Worm (Caenorhabditis elegans) whole organism, L4 larva: ENCODE data around the gene T27D12.1.

Source experiments
- F10B5.3 ChIP-seq: sonication (generic microtip); optimal IDR thresholded peaks from 2 replicates; lab custom pipeline; 2016; ENCODE audit warnings: mild to moderate bottlenecking, missing genetic modification characterization, missing compliant biosample characterization
- F44E2.7 ChIP-seq: fragments of 200-800 bp; sonication (Bioruptor generic); IDR thresholded peaks from 2 replicates; pipeline ENCODE4 v2.1.2; 2022; ENCODE audit warnings: missing genetic modification characterization, missing compliant biosample characterization
- T20F7.1 ChIP-seq: fragments of 200-800 bp; sonication (Bioruptor generic); optimal IDR thresholded peaks from 2 replicates; lab custom pipeline; 2018; ENCODE audit warnings: mild to moderate bottlenecking, missing genetic modification characterization, missing compliant biosample characterization
- Y75B8A.6 ChIP-seq: fragments of 200-800 bp; sonication (Bioruptor generic); IDR thresholded peaks from 2 replicates; pipeline ENCODE4 v1.3.6; 2022; ENCODE audit warnings: missing genetic modification reagents, missing genetic modification characterization, missing compliant biosample characterization
- ama-1 ChIP-seq: fragments of 150-350 bp; optimal IDR thresholded peaks from 2 replicates; lab custom pipeline; 2014; ENCODE audit warnings: inconsistent platforms, mixed read lengths
- ceh-20 ChIP-seq: fragments of 200-800 bp; sonication (Bioruptor generic); IDR thresholded peaks from 2 replicates; pipeline ENCODE4 v1.3.6; 2022; ENCODE audit warnings: missing genetic modification reagents, missing genetic modification characterization, missing compliant biosample characterization
- ceh-28 ChIP-seq: fragments of 150-350 bp; optimal IDR thresholded peaks from 2 replicates; lab custom pipeline; 2014; ENCODE audit warnings: missing biosample characterization, missing genetic modification reagents, missing genetic modification characterization
- ceh-62 ChIP-seq: sonication (generic microtip); optimal IDR thresholded peaks from 2 replicates; lab custom pipeline; 2017; ENCODE audit warnings: missing biosample characterization, missing genetic modification characterization
- ctbp-1 ChIP-seq: fragments of 200-800 bp; sonication (Bioruptor generic); IDR thresholded peaks from 2 replicates; pipeline ENCODE4 v1.3.6; 2022; ENCODE audit warnings: missing genetic modification reagents, missing genetic modification characterization, missing compliant biosample characterization
- daf-8 ChIP-seq: fragments of 200-800 bp; sonication (Bioruptor generic); IDR thresholded peaks from 2 replicates; pipeline ENCODE4 v1.3.6; 2022; ENCODE audit warnings: missing genetic modification characterization, missing compliant biosample characterization
- dve-1 ChIP-seq: sonication (generic microtip); optimal IDR thresholded peaks from 2 replicates; lab custom pipeline; 2017; ENCODE audit warnings: antibody characterized with exemption, mild to moderate bottlenecking, missing genetic modification characterization, missing compliant biosample characterization; ENCODE audit not compliant: insufficient read depth
- egl-27 ChIP-seq: sonication (generic microtip); optimal IDR thresholded peaks from 3 replicates; lab custom pipeline; 2017; ENCODE audit warnings: missing biosample characterization, missing genetic modification reagents, missing genetic modification characterization
- fos-1 ChIP-seq: fragments of 150-350 bp; optimal IDR thresholded peaks from 2 replicates; lab custom pipeline; 2014; ENCODE audit warnings: missing biosample characterization, missing genetic modification characterization
- hif-1 ChIP-seq, 2 experiments: sonication (generic microtip); optimal IDR thresholded peaks; 2 replicates each; lab custom pipeline; 2016 to 2017; ENCODE audit warnings: missing compliant biosample characterization in 2 of 2, missing genetic modification characterization in 2 of 2, missing genetic modification reagents in 2 of 2, missing genotype in 2 of 2, mild to moderate bottlenecking in 1 of 2
- hlh-11 ChIP-seq: fragments of 200-800 bp; sonication (Bioruptor generic); optimal IDR thresholded peaks from 2 replicates; lab custom pipeline; 2018; ENCODE audit warnings: mild to moderate bottlenecking, missing genetic modification characterization, missing compliant biosample characterization
- hmg-1.1 ChIP-seq: fragments of 200-800 bp; sonication (Bioruptor generic); IDR thresholded peaks from 2 replicates; pipeline ENCODE4 v1.3.6; 2022; ENCODE audit warnings: missing genetic modification reagents, missing genetic modification characterization, missing compliant biosample characterization
- lin-15B ChIP-seq: fragments of 150-350 bp; sonication (generic microtip); optimal IDR thresholded peaks from 3 replicates; lab custom pipeline; 2014; ENCODE audit warnings: missing biosample characterization, missing genetic modification characterization
- lin-29 ChIP-seq: fragments of 200-800 bp; sonication (Bioruptor generic); IDR thresholded peaks from 2 replicates; pipeline ENCODE4 v1.3.6; 2022; ENCODE audit warnings: missing genetic modification reagents, missing genetic modification characterization, missing compliant biosample characterization
- lin-38 ChIP-seq: fragments of 200-800 bp; sonication (Bioruptor generic); IDR thresholded peaks from 2 replicates; pipeline ENCODE4 v1.3.6; 2022; ENCODE audit warnings: missing genetic modification reagents, missing genetic modification characterization, missing compliant biosample characterization
- lir-3 ChIP-seq: sonication (generic microtip); optimal IDR thresholded peaks from 2 replicates; lab custom pipeline; 2016; ENCODE audit warnings: mild to moderate bottlenecking, missing genetic modification characterization, missing compliant biosample characterization
- madf-5 ChIP-seq, 2 experiments: fragments of 200-800 bp; sonication (Bioruptor generic); IDR thresholded peaks; 2 replicates each; pipeline ENCODE4 v1.3.6; 2022; ENCODE audit warnings: missing compliant biosample characterization in 2 of 2, missing genetic modification characterization in 2 of 2
- madf-9 ChIP-seq: fragments of 200-800 bp; sonication (Bioruptor generic); conservative IDR thresholded peaks from 2 replicates; pipeline ENCODE4 v1.3.6; 2022; ENCODE audit warnings: missing genetic modification reagents, missing genetic modification characterization, missing compliant biosample characterization
- mdl-1 ChIP-seq, 2 experiments: fragments of 150-350 bp in 1 of 2; sonication (generic microtip) in 1 of 2; optimal IDR thresholded peaks; 2 replicates each; lab custom pipeline; 2014 to 2017; ENCODE audit warnings: missing biosample characterization in 2 of 2, missing genetic modification characterization in 2 of 2
- mep-1 ChIP-seq: fragments of 150-350 bp; sonication (generic microtip); optimal IDR thresholded peaks from 3 replicates; lab custom pipeline; 2014; ENCODE audit warnings: missing biosample characterization, missing genetic modification characterization
- mes-2 ChIP-seq: sonication (generic microtip); optimal IDR thresholded peaks from 2 replicates; lab custom pipeline; 2016; ENCODE audit warnings: missing genotype, mild to moderate bottlenecking, missing genetic modification characterization, missing compliant biosample characterization; ENCODE audit not compliant: poor library complexity, severe bottlenecking
- mxl-2 ChIP-seq: fragments of 200-800 bp; sonication (Bioruptor generic); conservative IDR thresholded peaks from 2 replicates; pipeline ENCODE4 v1.3.6; 2022; ENCODE audit warnings: missing genetic modification reagents, missing genetic modification characterization, missing compliant biosample characterization
- nhr-11 ChIP-seq: fragments of 150-350 bp; optimal IDR thresholded peaks from 2 replicates; lab custom pipeline; 2014; ENCODE audit warnings: missing biosample characterization, missing genetic modification characterization
- nhr-111 ChIP-seq: fragments of 200-800 bp; sonication (Bioruptor generic); optimal IDR thresholded peaks from 2 replicates; lab custom pipeline; 2018; ENCODE audit warnings: mild to moderate bottlenecking, missing genetic modification characterization, missing compliant biosample characterization
- nhr-28 ChIP-seq: fragments of 150-350 bp; optimal IDR thresholded peaks from 2 replicates; lab custom pipeline; 2014; ENCODE audit warnings: missing biosample characterization, missing genetic modification characterization
- nhr-6 ChIP-seq: fragments of 150-350 bp; optimal IDR thresholded peaks from 2 replicates; lab custom pipeline; 2014; ENCODE audit warnings: missing biosample characterization, missing genetic modification characterization
- pha-4 ChIP-seq, 2 experiments: fragments of 150-350 bp in 1 of 2; fragments of 200-800 bp in 1 of 2; sonication (Bioruptor generic) in 1 of 2; IDR thresholded peaks in 1 of 2; optimal IDR thresholded peaks in 1 of 2; 2 replicates each; pipeline versions ENCODE4 v1.3.6 to Lab custom; 2014 to 2022; ENCODE audit warnings: missing genetic modification characterization in 2 of 2, missing genetic modification reagents in 2 of 2, missing biosample characterization in 1 of 2, missing compliant biosample characterization in 1 of 2
- pqm-1 ChIP-seq: sonication (generic microtip); optimal IDR thresholded peaks from 2 replicates; lab custom pipeline; 2017; ENCODE audit warnings: missing biosample characterization, missing genetic modification characterization
- set-16 ChIP-seq: fragments of 200-800 bp; sonication (Bioruptor generic); IDR thresholded peaks from 2 replicates; pipeline ENCODE4 v1.3.6; 2022; ENCODE audit warnings: missing genetic modification reagents, missing genetic modification characterization, missing compliant biosample characterization
- skn-1 ChIP-seq: fragments of 150-350 bp; optimal IDR thresholded peaks from 2 replicates; lab custom pipeline; 2014; ENCODE audit warnings: missing biosample characterization, missing genetic modification characterization
- snpc-1.2 ChIP-seq: fragments of 200-800 bp; sonication (Bioruptor generic); IDR thresholded peaks from 2 replicates; pipeline ENCODE4 v1.3.6; 2022; ENCODE audit warnings: missing genetic modification reagents, missing genetic modification characterization, missing compliant biosample characterization
- unc-62 ChIP-seq, 3 experiments: fragments of 150-350 bp in 1 of 3; sonication (generic microtip); optimal IDR thresholded peaks in 2 of 3; peaks in 1 of 3; 1 replicate in 1 of 3; 2 replicates in 2 of 3; lab custom pipeline; 2014 to 2017; ENCODE audit warnings: missing biosample characterization in 3 of 3, missing genetic modification characterization in 3 of 3, missing genetic modification reagents in 3 of 3, missing genotype in 1 of 3
- zfp-2 ChIP-seq: sonication (generic microtip); optimal IDR thresholded peaks from 2 replicates; lab custom pipeline; 2016; ENCODE audit warnings: mild to moderate bottlenecking, missing genetic modification characterization, missing compliant biosample characterization
- ztf-11 ChIP-seq: fragments of 150-350 bp; optimal IDR thresholded peaks from 2 replicates; lab custom pipeline; 2014; ENCODE audit warnings: missing biosample characterization, missing genetic modification characterization

Gene T27D12.1

ce11 chrII:11798737-11799136 lies 43.7 kb upstream of the T27D12.1 start, which contains the start of gene hda-5:
Gene hda-5 (plus strand): TSS chrII:11799037.
- no peak for TF ChIP-seq ceh-62 (tag; lab: Kevin White, UChicago)
- no peak for TF ChIP-seq Y75B8A.6 (GFP tag; lab: Robert Waterston, UW)
- peak in 1 of 2 experiments; percentile 11 for TF ChIP-seq unc-62 (GFP tag; optimal IDR thresholded peaks at IDR 0.05 in 1 of 2; lab: Kevin White, UChicago)
- TF ChIP-seq unc-62 (tag; optimal IDR thresholded peaks at IDR 0.05; lab: Kevin White, UChicago): no peak

ce11 chrII:11802451-11802850 lies 40.0 kb upstream of the T27D12.1 start, which contains the start of gene F43G6.17:
Gene F43G6.17 (plus strand): TSS chrII:11802751.
- TF ChIP-seq pqm-1 (tag; lab: Kevin White, UChicago) (peak; percentile 3), snpc-1.2 (GFP tag; lab: Robert Waterston, UW) (no peak)

ce11 chrII:11806256-11806655 lies 36.2 kb upstream of the T27D12.1 start, which contains the start of gene jmjd-1.1:
Gene jmjd-1.1 (plus strand): TSS chrII:11806556.
- no peak for TF ChIP-seq lin-15B (tag; lab: Kevin White, UChicago)
- no peak for TF ChIP-seq skn-1 (tag; lab: Kevin White, UChicago)
- no peak for TF ChIP-seq lir-3
- TF ChIP-seq ctbp-1: no peak
- TF ChIP-seq F44E2.7 (GFP tag; lab: Robert Waterston, UW): no peak
- no peak for TF ChIP-seq egl-27
- no peak for TF ChIP-seq zfp-2 (tag; lab: Kevin White, UChicago)
- TF ChIP-seq dve-1 (tag; lab: Kevin White, UChicago): no peak
- TF ChIP-seq ama-1 (lab: Kevin White, UChicago): no peak

- TF ChIP-seq zfp-2 (tag; lab: Kevin White, UChicago) (no peak), lin-29 (GFP tag; lab: Robert Waterston, UW) (no peak), nhr-11 (tag; lab: Kevin White, UChicago) (no peak), F10B5.3 (tag; lab: Kevin White, UChicago) (no peak), pha-4 (GFP tag; IDR thresholded peaks at IDR 0.05; lab: Robert Waterston, UW) (no peak), pha-4 (tag; optimal IDR thresholded peaks at IDR 0.05; lab: Kevin White, UChicago) (no peak), hmg-1.1 (GFP tag; lab: Robert Waterston, UW) (no peak), ceh-28 (no peak), mxl-2 (GFP tag; lab: Robert Waterston, UW) (no peak)
Measured at ce11 chrII:11808979-11809378, 33.4 kb upstream of the T27D12.1 start, which contains the start of gene F43G6.10. Gene F43G6.10 (plus strand): TSS chrII:11809349.

ce11 chrII:11810436-11810835 lies 32.0 kb upstream of the T27D12.1 start, which contains the start of gene F43G6.7:
Gene F43G6.7 (plus strand): TSS chrII:11810790.
- TF ChIP-seq madf-9 (GFP tag; lab: Robert Waterston, UW): no peak
- TF ChIP-seq lin-38: no peak
- no peak for TF ChIP-seq hmg-1.1 (GFP tag; lab: Robert Waterston, UW)
- TF ChIP-seq madf-5 (GFP tag; IDR thresholded peaks at IDR 0.05; lab: Robert Waterston, UW): no peak
- no peak for TF ChIP-seq nhr-111 (GFP tag; lab: Kevin White, UChicago)
- no peak for TF ChIP-seq daf-8 (GFP tag; lab: Robert Waterston, UW)

ce11 chrII:11811241-11811640 lies 31.2 kb upstream of the T27D12.1 start:
- TF ChIP-seq set-16 (GFP tag; lab: Robert Waterston, UW) (peak; percentile 71), lin-15B (tag; lab: Kevin White, UChicago) (no peak)
- TF ChIP-seq, all 104 proteins: peak for 1

ce11 chrII:11813895-11814369 lies 28.5 kb upstream of the T27D12.1 start, which contains the start of gene F43G6.8:
Gene F43G6.8 (minus strand): TSS chrII:11814092.
- peak in 1 of 2 experiments; percentile 48 for TF ChIP-seq hif-1 (tag; optimal IDR thresholded peaks at IDR 0.05; lab: Kevin White, UChicago)
- no peak for TF ChIP-seq fos-1
- peak; percentile 23 for TF ChIP-seq nhr-6 (tag; lab: Kevin White, UChicago)
- no peak for TF ChIP-seq ztf-11 (tag; lab: Kevin White, UChicago)
- peak; percentile 74 for TF ChIP-seq hlh-11 (tag; lab: Kevin White, UChicago)
- peak; percentile 36 for TF ChIP-seq mes-2 (tag; lab: Kevin White, UChicago)
- no peak for TF ChIP-seq T20F7.1 (GFP tag; lab: Kevin White, UChicago)
- TF ChIP-seq hmg-1.1 (GFP tag; lab: Robert Waterston, UW): peak; percentile 64
- peak; percentile 73 for TF ChIP-seq ama-1 (lab: Kevin White, UChicago)
- peak; percentile 80 for TF ChIP-seq nhr-11 (tag; lab: Kevin White, UChicago)
- TF ChIP-seq ceh-20 (GFP tag; lab: Robert Waterston, UW): no peak
- peak in 1 of 2 experiments; percentile 74 for TF ChIP-seq mdl-1 (tag; optimal IDR thresholded peaks at IDR 0.05; lab: Kevin White, UChicago)
- peak; percentile 56 for TF ChIP-seq mep-1 (tag; lab: Kevin White, UChicago)
- TF ChIP-seq nhr-28 (tag; lab: Kevin White, UChicago): peak; percentile 53
